Fruit fly (Drosophila melanogaster): ENCODE data around the gene CG11983.

Gene CG11983

DNA sequence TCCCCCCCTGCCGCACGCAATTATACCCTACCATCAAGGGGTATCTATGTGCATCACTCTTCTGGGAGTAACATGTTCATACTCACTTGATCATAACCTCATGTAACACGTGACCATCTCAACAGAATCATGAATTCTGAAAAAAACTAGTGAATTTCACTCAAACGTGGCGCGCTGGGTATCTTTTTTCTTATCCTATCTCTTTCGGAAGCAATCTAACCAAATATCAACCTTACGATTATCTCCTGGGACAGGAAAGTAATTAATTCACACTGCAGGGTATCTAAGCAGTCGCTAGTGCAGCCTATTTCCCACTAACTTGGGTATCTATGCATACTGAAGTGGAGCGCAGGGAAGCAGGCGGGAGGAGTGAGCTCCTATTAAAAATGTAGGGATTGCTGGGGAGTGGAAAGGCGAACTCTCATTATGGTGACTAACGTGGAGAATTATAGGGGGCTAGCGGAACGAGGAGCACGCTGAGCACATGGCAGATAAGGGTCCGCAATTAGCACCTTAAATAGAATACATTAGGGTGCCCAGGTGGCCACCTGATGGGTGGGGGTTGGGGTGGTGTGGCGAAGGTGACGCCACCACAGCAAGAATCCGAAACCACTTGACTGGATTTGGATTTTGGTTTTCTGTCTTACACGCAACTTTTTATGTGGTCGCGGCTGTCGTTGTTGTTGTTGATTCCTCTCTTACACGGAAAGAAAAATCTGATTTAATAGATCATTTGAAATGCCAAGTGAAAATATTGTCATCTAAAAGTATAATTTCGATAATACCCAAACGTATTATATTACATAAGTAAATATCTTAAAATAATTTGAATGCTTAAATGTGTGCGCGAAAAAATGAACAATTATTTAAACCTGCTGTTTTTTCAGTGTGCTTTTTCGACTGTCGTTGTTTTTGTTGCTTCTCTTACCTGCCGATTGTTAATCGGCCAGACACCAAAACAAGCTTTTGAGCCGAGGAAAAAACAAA is 47.3 kb downstream of the CG11983 start (continued):
- peak; percentile 84 for TF ChIP-seq odd (GFP tag; optimal IDR thresholded peaks at IDR 0.05)
- no peak for TF ChIP-seq CG14014 (GFP tag; IDR thresholded peaks at IDR 0.05)
- peak; percentile 94 for TF ChIP-seq CG10979 (tag; optimal IDR thresholded peaks at IDR 0.05)
- no peak for TF ChIP-seq knrl (GFP tag; IDR thresholded peaks at IDR 0.05; ENCODE audit: partially characterized antibody)
- TF ChIP-seq CG34224 (GFP tag; IDR thresholded peaks at IDR 0.05; ENCODE audit: partially characterized antibody): no peak
- no peak for TF ChIP-seq chinmo (GFP tag; IDR thresholded peaks at IDR 0.05; ENCODE audit: partially characterized antibody)
- TF ChIP-seq rib (GFP tag; IDR thresholded peaks at IDR 0.05): no peak
- TF ChIP-seq CG4404 (GFP tag; IDR thresholded peaks at IDR 0.05): no peak
- no peak for TF ChIP-seq sna (GFP tag; IDR thresholded peaks at IDR 0.05; ENCODE audit: partially characterized antibody)
- TF ChIP-seq Nf-YC (tag; optimal IDR thresholded peaks at IDR 0.05): peak; percentile 76
- no peak for TF ChIP-seq CG14050 (GFP tag; IDR thresholded peaks at IDR 0.05)
- peak; percentile 48 for TF ChIP-seq Myb (GFP tag; optimal IDR thresholded peaks at IDR 0.05)
- peak; percentile 86 for TF ChIP-seq tin (GFP tag; optimal IDR thresholded peaks at IDR 0.05)
- TF ChIP-seq ATbp (GFP tag; optimal IDR thresholded peaks at IDR 0.05): peak; percentile 87
- peak; percentile 51 for TF ChIP-seq tx (GFP tag; optimal IDR thresholded peaks at IDR 0.05)
- TF ChIP-seq Hr3 (GFP tag; optimal IDR thresholded peaks at IDR 0.05): peak; percentile 88
- peak; percentile 92 for TF ChIP-seq CG12104 (GFP tag; optimal IDR thresholded peaks at IDR 0.05)
- no peak for TF ChIP-seq peb (GFP tag; IDR thresholded peaks at IDR 0.05)
- TF ChIP-seq cg (GFP tag; optimal IDR thresholded peaks at IDR 0.05): no peak
- peak; percentile 81 for TF ChIP-seq CG17802 (tag; optimal IDR thresholded peaks at IDR 0.05)
- peak; percentile 94 for TF ChIP-seq Oli (tag; optimal IDR thresholded peaks at IDR 0.05)
- TF ChIP-seq CG12236 (GFP tag; optimal IDR thresholded peaks at IDR 0.05): peak; percentile 33
- no peak for TF ChIP-seq ase (GFP tag; IDR thresholded peaks at IDR 0.05)
- TF ChIP-seq CG4328 (GFP tag; optimal IDR thresholded peaks at IDR 0.05): peak; percentile 86
- TF ChIP-seq CG3838 (GFP tag; optimal IDR thresholded peaks at IDR 0.05): peak; percentile 83
- TF ChIP-seq CG32767 (GFP tag; IDR thresholded peaks at IDR 0.05): no peak
- TF ChIP-seq wdn (GFP tag; IDR thresholded peaks at IDR 0.05): no peak
- peak; percentile 76 for TF ChIP-seq Ets97D (GFP tag; optimal IDR thresholded peaks at IDR 0.05)
- peak; percentile 90 for TF ChIP-seq lilli (GFP tag; optimal IDR thresholded peaks at IDR 0.05)
- TF ChIP-seq CG4360 (GFP tag; IDR thresholded peaks at IDR 0.05): no peak
- peak; percentile 83 for TF ChIP-seq Hsf (GFP tag; optimal IDR thresholded peaks at IDR 0.05)
- TF ChIP-seq CG14441 (GFP tag; IDR thresholded peaks at IDR 0.05): no peak
- TF ChIP-seq pho (GFP tag; optimal IDR thresholded peaks at IDR 0.05): peak; percentile 72
- TF ChIP-seq CG11085 (GFP tag; IDR thresholded peaks at IDR 0.05): no peak
- peak; percentile 86 for TF ChIP-seq CG8359 (GFP tag; optimal IDR thresholded peaks at IDR 0.05; ENCODE audit: borderline replicate concordance)
- TF ChIP-seq hbn (GFP tag; IDR thresholded peaks at IDR 0.05; ENCODE audit: partially characterized antibody): no peak
- TF ChIP-seq slp2 (GFP tag; optimal IDR thresholded peaks at IDR 0.05): peak; percentile 33
- peak; percentile 94 for TF ChIP-seq phol (tag; optimal IDR thresholded peaks at IDR 0.05)
- TF ChIP-seq CG8924 (tag; optimal IDR thresholded peaks at IDR 0.05): peak; percentile 95
- TF ChIP-seq CG1233 (GFP tag; optimal IDR thresholded peaks at IDR 0.05): peak; percentile 91
- TF ChIP-seq Fer1 (GFP tag; optimal IDR thresholded peaks at IDR 0.05): peak; percentile 96
- TF ChIP-seq chm (GFP tag; IDR thresholded peaks at IDR 0.05): no peak
- TF ChIP-seq gsb-n (tag; optimal IDR thresholded peaks at IDR 0.05): peak; percentile 92
- peak; percentile 77 for TF ChIP-seq fd64A (GFP tag; optimal IDR thresholded peaks at IDR 0.05)
- peak; percentile 86 for TF ChIP-seq MTF-1 (GFP tag; optimal IDR thresholded peaks at IDR 0.05; ENCODE audit: borderline replicate concordance)
- TF ChIP-seq sqz (GFP tag; optimal IDR thresholded peaks at IDR 0.05): peak; percentile 91
- no peak for TF ChIP-seq gce (GFP tag; IDR thresholded peaks at IDR 0.05)
- TF ChIP-seq CG11695 (GFP tag; IDR thresholded peaks at IDR 0.05): no peak
- peak; percentile 28 for TF ChIP-seq Mes4 (GFP tag; optimal IDR thresholded peaks at IDR 0.05)

Data from whole organism, embryonic.